Worm (Caenorhabditis elegans) whole organism, young adult: ENCODE results near the gene best-14.

Experiments
- B0261.1 ChIP-seq: sonication (generic microtip); optimal IDR thresholded peaks from 2 replicates; lab custom pipeline; 2016; ENCODE audit warnings: mild to moderate bottlenecking, missing genetic modification characterization, moderate library complexity, missing compliant biosample characterization
- ceh-27 ChIP-seq: fragments of 200-800 bp; sonication (Bioruptor generic); optimal IDR thresholded peaks from 2 replicates; lab custom pipeline; 2018; ENCODE audit warnings: mild to moderate bottlenecking, missing genetic modification characterization, moderate library complexity, missing compliant biosample characterization
- him-1 ChIP-seq: sonication (generic microtip); optimal IDR thresholded peaks from 2 replicates; lab custom pipeline; 2016; ENCODE audit warnings: missing genotype, missing genetic modification reagents, missing genetic modification characterization, missing compliant biosample characterization
- lin-40 ChIP-seq: sonication (generic microtip); optimal IDR thresholded peaks from 2 replicates; lab custom pipeline; 2016; ENCODE audit warnings: missing genetic modification characterization, mild to moderate bottlenecking, missing compliant biosample characterization, missing genotype, missing genetic modification reagents
- nfya-1 ChIP-seq: sonication (generic microtip); optimal IDR thresholded peaks from 2 replicates; lab custom pipeline; 2017; ENCODE audit warnings: antibody characterized with exemption, missing compliant biosample characterization, missing genetic modification characterization, borderline replicate concordance; ENCODE audit not compliant: insufficient read depth
- somi-1 ChIP-seq: fragments of 200-800 bp; sonication (Bioruptor generic); optimal IDR thresholded peaks from 2 replicates; lab custom pipeline; 2018; ENCODE audit warnings: mild to moderate bottlenecking, missing genetic modification characterization, missing compliant biosample characterization

DNA sequence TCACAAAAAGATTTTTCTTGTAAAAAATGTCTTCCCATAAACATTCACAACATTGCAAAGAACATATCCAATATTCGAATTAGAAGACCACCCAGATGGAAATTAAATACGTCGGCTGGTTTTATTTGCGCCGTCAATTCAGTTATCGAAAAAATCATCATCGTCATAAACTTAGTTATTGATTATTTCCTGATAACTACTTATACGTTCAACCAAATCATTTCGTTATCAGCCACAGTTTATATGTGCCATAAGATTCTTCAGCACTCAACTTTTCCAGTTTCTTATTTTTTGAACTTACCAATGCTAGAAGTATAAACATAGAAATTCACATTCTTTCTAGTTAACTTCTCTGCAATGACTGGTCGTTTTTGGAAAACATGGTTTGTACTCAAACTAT, 22.9 kb downstream of the best-14 start:
- TF ChIP-seq B0261.1 (tag; lab: Kevin White, UChicago) (no peak), somi-1 (GFP tag; lab: Kevin White, UChicago) (no peak), lin-40 (tag; lab: Kevin White, UChicago) (no peak), nfya-1 (tag; lab: Kevin White, UChicago) (no peak), him-1 (tag; lab: Kevin White, UChicago) (no peak), ceh-27 (GFP tag; lab: Kevin White, UChicago) (no peak)
